Fruit fly (Drosophila melanogaster) S2 (cell line): ENCODE results near the gene CG13733.

ENCODE experiments used
- CG8478 ChIP-seq: fragments of >200 bp; optimal IDR thresholded peaks from 2 replicates; lab custom pipeline; 2018
- CTCF ChIP-seq, 2 experiments: fragments of >200 bp; optimal IDR thresholded peaks; 2 replicates each; lab custom pipeline; 2018

DNA sequence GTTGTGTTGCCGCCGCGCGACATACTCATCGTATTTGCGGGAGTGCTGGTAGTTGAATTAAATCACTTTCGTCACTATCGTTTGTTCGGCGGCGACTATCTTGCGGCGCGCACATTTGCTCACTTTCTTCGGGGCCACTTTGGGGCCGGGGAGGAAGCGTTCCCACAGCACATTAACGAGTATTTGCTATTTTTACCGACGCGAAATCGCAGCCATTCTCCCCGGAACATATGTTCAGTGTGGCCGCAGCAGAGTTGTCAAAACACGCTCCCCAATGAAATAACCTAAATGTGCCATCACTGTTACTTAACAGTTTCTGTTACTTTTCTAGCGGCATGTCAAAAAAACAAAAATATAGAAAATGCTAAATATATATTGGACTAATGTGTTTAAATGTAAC lies 45.8 kb downstream of the CG13733 start, which contains the start of gene frc:
- TF ChIP-seq CG8478 (lab: Kevin White, UChicago) (no peak), CTCF (optimal IDR thresholded peaks at IDR 0.05; lab: Kevin White, UChicago) (no peak)
